Fruit fly (Drosophila melanogaster) whole organism, embryonic: ENCODE measurements around the gene CG34287.

ENCODE experiments used
- Ada2b ChIP-seq: fragments of 200-800 bp; sonication (Bioruptor generic); IDR thresholded peaks from 2 replicates; pipeline ENCODE4 v1.3.6; 2022; ENCODE audit warnings: missing biosample characterization, missing genetic modification characterization
- Bdp1 ChIP-seq: fragments of 200-800 bp; sonication (Bioruptor generic); optimal IDR thresholded peaks from 3 replicates; lab custom pipeline; 2016; ENCODE audit warnings: missing biosample characterization, missing genetic modification characterization
- CG10147 ChIP-seq: fragments of 200-800 bp; sonication (Bioruptor generic); optimal IDR thresholded peaks from 2 replicates; lab custom pipeline; 2019; ENCODE audit warnings: missing biosample characterization, mild to moderate bottlenecking, missing genetic modification characterization, moderate library complexity
- CG11398 ChIP-seq: fragments of 200-800 bp; sonication (Bioruptor generic); optimal IDR thresholded peaks from 2 replicates; lab custom pipeline; 2016; ENCODE audit warnings: missing biosample characterization, missing genetic modification characterization
- CG11696 ChIP-seq: fragments of 200-800 bp; sonication (Bioruptor generic); IDR thresholded peaks from 2 replicates; pipeline ENCODE4 v1.3.6; 2022; ENCODE audit warnings: missing biosample characterization, missing genetic modification characterization
- CG12744 ChIP-seq: fragments of 200-800 bp; sonication (Bioruptor generic); optimal IDR thresholded peaks from 2 replicates; lab custom pipeline; 2016; ENCODE audit warnings: missing biosample characterization, missing genetic modification characterization
- CG12769 ChIP-seq: fragments of 200-800 bp; sonication (Bioruptor generic); optimal IDR thresholded peaks from 2 replicates; lab custom pipeline; 2019; ENCODE audit warnings: missing biosample characterization, mild to moderate bottlenecking, missing genetic modification characterization, moderate library complexity
- CG13287 ChIP-seq: fragments of 200-800 bp; sonication (Bioruptor generic); IDR thresholded peaks from 2 replicates; pipeline ENCODE4 v1.3.6; 2022; ENCODE audit warnings: missing biosample characterization, missing genetic modification characterization; ENCODE audit not compliant: partially characterized antibody
- CG15514 ChIP-seq: fragments of 200-800 bp; sonication (Bioruptor generic); optimal IDR thresholded peaks from 3 replicates; lab custom pipeline; 2017; ENCODE audit warnings: missing biosample characterization, missing genetic modification characterization, mild to moderate bottlenecking, moderate library complexity, missing genetic modification reagents
- CG15696 ChIP-seq: fragments of 200-800 bp; sonication (Bioruptor generic); optimal IDR thresholded peaks from 2 replicates; lab custom pipeline; 2019; ENCODE audit warnings: missing biosample characterization, mild to moderate bottlenecking, missing genetic modification characterization, moderate library complexity
- CG17186 ChIP-seq: fragments of 200-800 bp; sonication (Bioruptor generic); optimal IDR thresholded peaks from 3 replicates; lab custom pipeline; 2017; ENCODE audit warnings: missing biosample characterization, missing genetic modification reagents, missing genetic modification characterization
- CG17328 ChIP-seq: fragments of 200-800 bp; sonication (Bioruptor generic); IDR thresholded peaks from 2 replicates; pipeline ENCODE4 v1.3.6; 2022; ENCODE audit warnings: missing biosample characterization, missing genetic modification characterization
- CG17802 ChIP-seq: fragments of 200-800 bp; sonication (Bioruptor generic); optimal IDR thresholded peaks from 2 replicates; lab custom pipeline; 2018; ENCODE audit warnings: missing biosample characterization, mild to moderate bottlenecking, missing genetic modification characterization, moderate library complexity
- CG1832 ChIP-seq: fragments of 200-800 bp; sonication (Bioruptor generic); optimal IDR thresholded peaks from 2 replicates; lab custom pipeline; 2017; ENCODE audit warnings: missing biosample characterization, mild to moderate bottlenecking, missing genetic modification characterization, inconsistent platforms
- CG2875 ChIP-seq: fragments of 200-800 bp; sonication (Bioruptor generic); optimal IDR thresholded peaks from 2 replicates; lab custom pipeline; 2017; ENCODE audit warnings: missing biosample characterization, mild to moderate bottlenecking, missing genetic modification characterization, missing genetic modification reagents
- CG30020 ChIP-seq: fragments of 200-800 bp; optimal IDR thresholded peaks from 2 replicates; lab custom pipeline; 2019; ENCODE audit warnings: missing biosample characterization, mild to moderate bottlenecking, missing genetic modification characterization, moderate library complexity
- CG5245 ChIP-seq: fragments of 200-800 bp; sonication (Bioruptor generic); optimal IDR thresholded peaks from 3 replicates; lab custom pipeline; 2016; ENCODE audit warnings: missing biosample characterization, missing genetic modification characterization
- CG6175 ChIP-seq: fragments of 200-800 bp; sonication (Bioruptor generic); IDR thresholded peaks from 3 replicates; pipeline ENCODE4 v1.3.6; 2022; ENCODE audit warnings: missing biosample characterization, missing genetic modification characterization
- CG6272 ChIP-seq: fragments of 200-800 bp; sonication (Bioruptor generic); IDR thresholded peaks from 2 replicates; pipeline ENCODE4 v1.3.6; 2022; ENCODE audit warnings: missing biosample characterization, missing genetic modification characterization
- CoRest ChIP-seq: fragments of 200-800 bp; sonication (Bioruptor generic); optimal IDR thresholded peaks from 3 replicates; lab custom pipeline; 2018; ENCODE audit warnings: missing biosample characterization, mild to moderate bottlenecking, missing genetic modification characterization, moderate library complexity
- D ChIP-seq, 2 experiments: fragments of 200-800 bp in 1 of 2; fragments of >200 bp in 1 of 2; sonication (Bioruptor generic) in 1 of 2; optimal IDR thresholded peaks; 2 replicates in 1 of 2; 3 replicates in 1 of 2; lab custom pipeline; 2017; ENCODE audit warnings: mild to moderate bottlenecking in 1 of 2, missing biosample characterization in 1 of 2, missing genetic modification characterization in 1 of 2, missing genetic modification reagents in 1 of 2
- D19A ChIP-seq: fragments of 200-800 bp; optimal IDR thresholded peaks from 3 replicates; lab custom pipeline; 2019; ENCODE audit warnings: missing biosample characterization, mild to moderate bottlenecking, missing genetic modification characterization, moderate library complexity
- D19B ChIP-seq: fragments of 200-800 bp; sonication (Bioruptor generic); optimal IDR thresholded peaks from 2 replicates; lab custom pipeline; 2017; ENCODE audit warnings: missing biosample characterization, mild to moderate bottlenecking, missing genetic modification characterization
- Dref ChIP-seq: fragments of 200-800 bp; sonication (Bioruptor generic); IDR thresholded peaks from 2 replicates; pipeline ENCODE4 v1.3.6; 2022; ENCODE audit warnings: missing biosample characterization, missing genetic modification characterization
- Fer3 ChIP-seq: fragments of 200-800 bp; sonication (Bioruptor generic); optimal IDR thresholded peaks from 2 replicates; lab custom pipeline; 2018; ENCODE audit warnings: missing biosample characterization, mild to moderate bottlenecking, missing genetic modification characterization, moderate library complexity
- H15 ChIP-seq: fragments of 200-800 bp; sonication (Bioruptor generic); IDR thresholded peaks from 3 replicates; pipeline ENCODE4 v1.3.6; 2022; ENCODE audit warnings: missing biosample characterization, missing genetic modification characterization
- Hmx ChIP-seq: fragments of 200-800 bp; sonication (Bioruptor generic); optimal IDR thresholded peaks from 2 replicates; lab custom pipeline; 2016; ENCODE audit warnings: missing biosample characterization, missing genetic modification characterization
- Lim3 ChIP-seq: fragments of 200-800 bp; sonication (Bioruptor generic); IDR thresholded peaks from 2 replicates; pipeline ENCODE4 v1.3.6; 2022; ENCODE audit warnings: missing biosample characterization, missing genetic modification characterization
- Mad ChIP-seq: fragments of 200-800 bp; sonication (Bioruptor generic); optimal IDR thresholded peaks from 2 replicates; lab custom pipeline; 2016; ENCODE audit warnings: missing biosample characterization, missing genetic modification characterization
- Meics ChIP-seq: fragments of 200-800 bp; sonication (Bioruptor generic); optimal IDR thresholded peaks from 2 replicates; lab custom pipeline; 2017; ENCODE audit warnings: missing biosample characterization, mild to moderate bottlenecking, missing genetic modification characterization
- Oli ChIP-seq: fragments of 200-800 bp; sonication (Bioruptor generic); optimal IDR thresholded peaks from 2 replicates; lab custom pipeline; 2018; ENCODE audit warnings: missing biosample characterization, mild to moderate bottlenecking, missing genetic modification characterization, moderate library complexity
- Poxn ChIP-seq: fragments of 200-800 bp; sonication (Bioruptor generic); IDR thresholded peaks from 2 replicates; pipeline ENCODE4 v1.3.6; 2022; ENCODE audit warnings: missing biosample characterization, missing genetic modification characterization
- Sox100B ChIP-seq: fragments of 200-800 bp; sonication (Bioruptor generic); optimal IDR thresholded peaks from 3 replicates; lab custom pipeline; 2018; ENCODE audit warnings: missing biosample characterization, mild to moderate bottlenecking, missing genetic modification characterization
- Sry-δ ChIP-seq: fragments of 200-800 bp; sonication (Bioruptor generic); optimal IDR thresholded peaks from 2 replicates; lab custom pipeline; 2016; ENCODE audit warnings: missing biosample characterization, missing genetic modification characterization
- TFAM ChIP-seq: fragments of 200-800 bp; sonication (Bioruptor generic); optimal IDR thresholded peaks from 2 replicates; lab custom pipeline; 2017; ENCODE audit warnings: missing biosample characterization, missing genetic modification characterization, inconsistent platforms
- Tbp ChIP-seq: fragments of >200 bp; optimal IDR thresholded peaks from 2 replicates; lab custom pipeline; 2018; ENCODE audit warnings: missing biosample characterization, missing genetic modification characterization
- al ChIP-seq: fragments of 200-800 bp; sonication (Bioruptor generic); IDR thresholded peaks from 2 replicates; pipeline ENCODE4 v1.3.6; 2022; ENCODE audit warnings: missing biosample characterization, missing genetic modification characterization
- caup ChIP-seq: fragments of 200-800 bp; sonication (Bioruptor generic); optimal IDR thresholded peaks from 3 replicates; lab custom pipeline; 2017; ENCODE audit warnings: missing biosample characterization, mild to moderate bottlenecking, missing genetic modification characterization, moderate library complexity; ENCODE audit not compliant: severe bottlenecking
- crol ChIP-seq: fragments of 200-800 bp; sonication (Bioruptor generic); IDR thresholded peaks from 2 replicates; pipeline ENCODE4 v1.3.6; 2022; ENCODE audit warnings: missing biosample characterization, missing genetic modification characterization
- emc ChIP-seq: fragments of 200-800 bp; sonication (Bioruptor generic); optimal IDR thresholded peaks from 2 replicates; lab custom pipeline; 2016; ENCODE audit warnings: missing biosample characterization, missing genetic modification characterization
- ewg ChIP-seq: fragments of 200-800 bp; sonication (Bioruptor generic); optimal IDR thresholded peaks from 3 replicates; lab custom pipeline; 2017; ENCODE audit warnings: mild to moderate bottlenecking, missing biosample characterization, missing genetic modification reagents, missing genetic modification characterization
- gfzf ChIP-seq: fragments of 200-800 bp; sonication (Bioruptor generic); optimal IDR thresholded peaks from 2 replicates; lab custom pipeline; 2016; ENCODE audit warnings: missing biosample characterization, mild to moderate bottlenecking, missing genetic modification characterization, moderate library complexity
- ind ChIP-seq: fragments of 200-800 bp; sonication (Bioruptor generic); optimal IDR thresholded peaks from 3 replicates; lab custom pipeline; 2016; ENCODE audit warnings: missing biosample characterization, missing genetic modification characterization
- phol ChIP-seq: fragments of 200-800 bp; sonication (Bioruptor generic); optimal IDR thresholded peaks from 3 replicates; lab custom pipeline; 2018; ENCODE audit warnings: missing biosample characterization, mild to moderate bottlenecking, missing genetic modification characterization, moderate library complexity
- prd ChIP-seq, 3 experiments: fragments of >200 bp in 2 of 3; fragments of 200-800 bp in 1 of 3; sonication (Bioruptor generic) in 1 of 3; optimal IDR thresholded peaks in 2 of 3; IDR thresholded peaks in 1 of 3; 2 replicates in 2 of 3; 3 replicates in 1 of 3; pipeline versions ENCODE4 v1.3.6 to Lab custom; 2017 to 2022; ENCODE audit warnings: missing biosample characterization in 1 of 3, missing genetic modification characterization in 1 of 3
- rib ChIP-seq: fragments of 200-800 bp; sonication (Bioruptor generic); IDR thresholded peaks from 2 replicates; pipeline ENCODE4 v1.3.6; 2022; ENCODE audit warnings: missing biosample characterization, missing genetic modification characterization
- scrt ChIP-seq: fragments of 200-800 bp; sonication (Bioruptor generic); optimal IDR thresholded peaks from 2 replicates; lab custom pipeline; 2018; ENCODE audit warnings: missing biosample characterization, mild to moderate bottlenecking, missing genetic modification characterization, moderate library complexity
- sens-2 ChIP-seq: fragments of 200-800 bp; sonication (Bioruptor generic); IDR thresholded peaks from 2 replicates; pipeline ENCODE4 v1.3.6; 2022; ENCODE audit warnings: missing biosample characterization, missing genetic modification characterization
- sim ChIP-seq: fragments of 200-800 bp; sonication (Bioruptor generic); IDR thresholded peaks from 2 replicates; pipeline ENCODE4 v1.3.6; 2022; ENCODE audit warnings: missing biosample characterization, missing genetic modification characterization
- sug ChIP-seq: fragments of 200-800 bp; optimal IDR thresholded peaks from 2 replicates; lab custom pipeline; 2019; ENCODE audit warnings: missing biosample characterization, mild to moderate bottlenecking, missing genetic modification characterization, moderate library complexity
- tx ChIP-seq: fragments of 200-800 bp; sonication (Bioruptor generic); optimal IDR thresholded peaks from 2 replicates; lab custom pipeline; 2016; ENCODE audit warnings: missing biosample characterization, missing genetic modification characterization

CG34287 gene

dm6 chr3R:5821243-5821642, 31.9 kb upstream of the CG34287 start, which contains the start of gene Hpr1 (continued):
- TF ChIP-seq CG17328: no peak
- no peak for TF ChIP-seq CG12769 (tag; lab: Kevin White, UChicago)
- TF ChIP-seq Lim3 (GFP tag; lab: Robert Waterston, UW): no peak
- TF ChIP-seq CG5245 (GFP tag; lab: Kevin White, UChicago): no peak
- no peak for TF ChIP-seq Bdp1
- TF ChIP-seq Oli: no peak
- TF ChIP-seq CG1832: no peak
- TF ChIP-seq CG11398: no peak
- no peak for TF ChIP-seq tx (GFP tag; lab: Kevin White, UChicago)
- peak; percentile 84 for TF ChIP-seq CG17186 (GFP tag; lab: Kevin White, UChicago)
- TF ChIP-seq CoRest (tag; lab: Kevin White, UChicago): no peak
- TF ChIP-seq CG6175 (GFP tag; lab: Robert Waterston, UW): no peak
- TF ChIP-seq H15 (GFP tag; lab: Robert Waterston, UW): no peak
- TF ChIP-seq CG17802 (tag; lab: Kevin White, UChicago): no peak
- no peak for TF ChIP-seq CG12744 (GFP tag; lab: Kevin White, UChicago)
- TF ChIP-seq Mad (GFP tag; lab: Kevin White, UChicago): no peak
- no peak for TF ChIP-seq sim
- peak; percentile 77 for TF ChIP-seq Dref (GFP tag; lab: Robert Waterston, UW)
- TF ChIP-seq phol: no peak
- TF ChIP-seq Tbp (GFP tag; lab: Kevin White, UChicago): no peak
- no peak for TF ChIP-seq ind (GFP tag; lab: Kevin White, UChicago)
- TF ChIP-seq D19B (GFP tag; lab: Kevin White, UChicago): no peak
- no peak for TF ChIP-seq CG11696 (GFP tag; lab: Robert Waterston, UW)
- no peak for TF ChIP-seq Poxn (GFP tag; lab: Robert Waterston, UW)
- TF ChIP-seq D19A: no peak
- TF ChIP-seq Sox100B (GFP tag; lab: Kevin White, UChicago): no peak
- TF ChIP-seq TFAM (GFP tag; lab: Kevin White, UChicago): no peak
- TF ChIP-seq prd (optimal IDR thresholded peaks at IDR 0.05; lab: Kevin White, UChicago): no peak
- TF ChIP-seq prd (GFP tag; IDR thresholded peaks at IDR 0.05; lab: Robert Waterston, UW): no peak
- peak; percentile 41 for TF ChIP-seq gfzf
- TF ChIP-seq ewg (GFP tag; lab: Kevin White, UChicago): no peak
- TF ChIP-seq Fer3 (tag; lab: Kevin White, UChicago): no peak
- TF ChIP-seq Meics (GFP tag; lab: Kevin White, UChicago): no peak
- TF ChIP-seq CG15514 (GFP tag; lab: Kevin White, UChicago): no peak
- no peak for TF ChIP-seq CG6272 (GFP tag; lab: Robert Waterston, UW)
- no peak for TF ChIP-seq crol (GFP tag; lab: Robert Waterston, UW)
- TF ChIP-seq al (GFP tag; lab: Robert Waterston, UW): no peak
- no peak for TF ChIP-seq Hmx
- no peak for TF ChIP-seq Ada2b (GFP tag; lab: Robert Waterston, UW)
- no peak for TF ChIP-seq emc (GFP tag; lab: Kevin White, UChicago)
- no peak for TF ChIP-seq caup (GFP tag; lab: Kevin White, UChicago)
- TF ChIP-seq scrt (GFP tag; lab: Kevin White, UChicago): no peak
- no peak for TF ChIP-seq sens-2 (GFP tag; lab: Robert Waterston, UW)
- no peak for TF ChIP-seq CG10147 (GFP tag; lab: Kevin White, UChicago)
- no peak for TF ChIP-seq rib (GFP tag; lab: Robert Waterston, UW)
- peak; percentile 42 for TF ChIP-seq Sry-δ
- peak; percentile 61 for TF ChIP-seq CG13287
- TF ChIP-seq CG15696 (tag; lab: Kevin White, UChicago): no peak
- no peak for TF ChIP-seq CG2875 (GFP tag; lab: Kevin White, UChicago)
- TF ChIP-seq sug: no peak
- no peak for TF ChIP-seq D (optimal IDR thresholded peaks at IDR 0.05; lab: Kevin White, UChicago)
- TF ChIP-seq D (GFP tag; optimal IDR thresholded peaks at IDR 0.05; lab: Kevin White, UChicago): no peak
- TF ChIP-seq CG30020: no peak
